Fruit fly (Drosophila melanogaster) whole organism, adult: ENCODE measurements around the gene mRpL32.

ENCODE experiments used
- CG11617 ChIP-seq: fragments of 200-800 bp; sonication (Bioruptor generic); optimal IDR thresholded peaks from 2 replicates; lab custom pipeline; 2017; ENCODE audit warnings: mild to moderate bottlenecking, missing biosample characterization, missing genetic modification reagents, missing genetic modification characterization
- CG12768 ChIP-seq: fragments of 200-800 bp; sonication (Bioruptor generic); optimal IDR thresholded peaks from 2 replicates; lab custom pipeline; 2017; ENCODE audit warnings: missing biosample characterization, missing genetic modification characterization, mild to moderate bottlenecking, moderate library complexity, missing genetic modification reagents
- CG14711 ChIP-seq: fragments of 200-800 bp; sonication (Bioruptor generic); optimal IDR thresholded peaks from 2 replicates; lab custom pipeline; 2018; ENCODE audit warnings: missing biosample characterization, mild to moderate bottlenecking, missing genetic modification characterization, moderate library complexity
- CG1620 ChIP-seq: fragments of 200-800 bp; sonication (Bioruptor generic); optimal IDR thresholded peaks from 2 replicates; lab custom pipeline; 2016; ENCODE audit warnings: missing biosample characterization, missing genetic modification characterization
- CG33017 ChIP-seq: fragments of 200-800 bp; sonication (Bioruptor generic); optimal IDR thresholded peaks from 2 replicates; lab custom pipeline; 2018; ENCODE audit warnings: missing biosample characterization, mild to moderate bottlenecking, missing genetic modification characterization, moderate library complexity
- CG5204 ChIP-seq: fragments of 200-800 bp; sonication (Bioruptor generic); optimal IDR thresholded peaks from 2 replicates; lab custom pipeline; 2016; ENCODE audit warnings: missing biosample characterization, missing genetic modification characterization
- CG7045 ChIP-seq: fragments of 200-800 bp; sonication (Bioruptor generic); optimal IDR thresholded peaks from 2 replicates; lab custom pipeline; 2017; ENCODE audit warnings: missing biosample characterization, mild to moderate bottlenecking, missing genetic modification characterization
- CG7101 ChIP-seq: fragments of 200-800 bp; sonication (Bioruptor generic); optimal IDR thresholded peaks from 2 replicates; lab custom pipeline; 2018; ENCODE audit warnings: missing biosample characterization, mild to moderate bottlenecking, missing genetic modification characterization, moderate library complexity
- Clk ChIP-seq: fragments of 200-800 bp; sonication (Bioruptor generic); optimal IDR thresholded peaks from 2 replicates; lab custom pipeline; 2017; ENCODE audit warnings: missing biosample characterization, missing genetic modification characterization
- Crg-1 ChIP-seq: fragments of 200-800 bp; sonication (Bioruptor generic); optimal IDR thresholded peaks from 2 replicates; lab custom pipeline; 2016; ENCODE audit warnings: missing biosample characterization, missing genetic modification characterization
- Hr96 ChIP-seq: fragments of 200-800 bp; sonication (Bioruptor generic); optimal IDR thresholded peaks from 2 replicates; lab custom pipeline; 2016; ENCODE audit warnings: missing biosample characterization, missing genetic modification characterization
- Mnt ChIP-seq: fragments of 200-800 bp; sonication (Bioruptor generic); optimal IDR thresholded peaks from 2 replicates; lab custom pipeline; 2016; ENCODE audit warnings: missing biosample characterization, mild to moderate bottlenecking, missing genetic modification characterization
- bab1 ChIP-seq: fragments of 200-800 bp; sonication (Bioruptor generic); optimal IDR thresholded peaks from 3 replicates; lab custom pipeline; 2019; ENCODE audit warnings: missing biosample characterization, mild to moderate bottlenecking, missing genetic modification characterization, moderate library complexity
- cic ChIP-seq: fragments of 200-800 bp; sonication (Bioruptor generic); optimal IDR thresholded peaks from 2 replicates; lab custom pipeline; 2017; ENCODE audit warnings: missing biosample characterization, mild to moderate bottlenecking, missing genetic modification characterization, moderate library complexity
- cnc ChIP-seq, 2 experiments: fragments of >200 bp; optimal IDR thresholded peaks; 2 replicates each; lab custom pipeline; 2017
- kay ChIP-seq: fragments of 200-800 bp; sonication (Bioruptor generic); peaks from one replicate; lab custom pipeline; 2016; ENCODE audit warnings: missing biosample characterization, missing genetic modification characterization, borderline replicate concordance
- ovo ChIP-seq: fragments of 200-800 bp; sonication (Bioruptor generic); optimal IDR thresholded peaks from 2 replicates; lab custom pipeline; 2016; ENCODE audit warnings: missing biosample characterization, missing genetic modification characterization
- pad ChIP-seq: fragments of 200-800 bp; sonication (Bioruptor generic); optimal IDR thresholded peaks from 3 replicates; lab custom pipeline; 2017; ENCODE audit warnings: missing biosample characterization, missing genetic modification characterization, mild to moderate bottlenecking, moderate library complexity, missing genetic modification reagents
- tj ChIP-seq: fragments of 200-800 bp; sonication (Bioruptor generic); optimal IDR thresholded peaks from 3 replicates; lab custom pipeline; 2017; ENCODE audit warnings: missing biosample characterization, mild to moderate bottlenecking, missing genetic modification characterization, moderate library complexity
- toe ChIP-seq: fragments of 200-800 bp; sonication (Bioruptor generic); optimal IDR thresholded peaks from 2 replicates; lab custom pipeline; 2016; ENCODE audit warnings: missing biosample characterization, missing genetic modification characterization

Gene mRpL32

DNA sequence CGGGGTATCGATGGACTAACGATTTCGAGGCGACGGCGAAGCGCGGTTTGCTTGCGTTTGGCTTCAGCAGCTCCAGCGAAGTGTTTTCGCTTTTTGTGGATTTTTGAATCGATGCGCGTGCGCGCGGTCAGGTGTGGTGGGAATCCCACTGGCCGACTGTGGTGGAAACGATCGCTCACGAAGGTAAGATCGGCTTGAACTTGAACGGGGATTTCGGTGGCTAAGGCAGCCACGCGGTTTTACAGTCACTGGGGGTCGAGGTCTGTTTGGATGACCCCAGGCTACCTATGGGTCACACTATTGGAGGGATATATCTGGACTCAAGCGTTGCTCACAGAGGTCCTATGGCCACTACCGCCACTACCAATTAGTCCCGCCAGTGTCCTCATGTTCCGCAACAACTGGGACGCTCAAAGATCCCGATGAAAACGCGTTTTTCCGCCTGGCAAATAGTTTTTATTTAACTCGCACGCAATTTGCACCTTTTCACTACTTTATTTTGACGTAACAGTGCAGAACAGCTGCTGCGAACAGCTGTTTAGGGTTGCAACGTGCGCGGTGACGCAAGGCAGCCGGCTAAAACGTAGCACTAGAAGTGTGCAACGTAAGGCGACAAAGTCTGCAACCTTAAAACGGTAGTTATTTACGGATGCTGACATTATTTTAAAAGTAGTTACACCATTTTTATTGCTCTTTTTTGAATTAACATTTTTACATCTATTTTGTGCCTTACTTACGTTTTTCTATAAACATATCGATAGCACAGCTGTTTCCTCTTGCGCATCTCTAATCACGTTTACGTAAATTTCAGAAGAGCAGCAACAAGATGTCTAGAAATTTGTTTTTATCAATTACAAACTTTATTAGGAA lies at the start of gene mRpL32, which contains the start of gene qless:
Gene mRpL32, plus strand, starts transcription at position 780 of the 870 bp plus-strand sequence.
Gene qless, minus strand, starts transcription at position 516 of the 870 bp plus-strand sequence.
- TF ChIP-seq ovo (GFP tag; lab: Kevin White, UChicago) (peak; percentile 14), toe (GFP tag; lab: Kevin White, UChicago) (peak; percentile 68), CG7101 (tag; lab: Kevin White, UChicago) (peak; percentile 57), CG7045 (GFP tag; lab: Kevin White, UChicago) (peak; percentile 64), CG5204 (GFP tag; lab: Kevin White, UChicago) (peak; percentile 47), CG11617 (GFP tag; lab: Kevin White, UChicago) (peak; percentile 37), Mnt (peak; percentile 82), kay (GFP tag; lab: Kevin White, UChicago) (no peak), CG14711 (tag; lab: Kevin White, UChicago) (peak; percentile 97), cic (GFP tag; lab: Kevin White, UChicago) (no peak), bab1 (GFP tag; lab: Kevin White, UChicago) (peak; percentile 74), Crg-1 (peak; percentile 32), Clk (peak; percentile 43), cnc (optimal IDR thresholded peaks at IDR 0.05; lab: Kevin White, UChicago) (no peak), tj (peak; percentile 27), CG12768 (GFP tag; lab: Kevin White, UChicago) (peak; percentile 18), Hr96 (GFP tag; lab: Kevin White, UChicago) (peak; percentile 48), CG33017 (tag; lab: Kevin White, UChicago) (peak; percentile 18), CG1620 (GFP tag; lab: Kevin White, UChicago) (no peak), pad (GFP tag; lab: Kevin White, UChicago) (peak; percentile 10)

DNA sequence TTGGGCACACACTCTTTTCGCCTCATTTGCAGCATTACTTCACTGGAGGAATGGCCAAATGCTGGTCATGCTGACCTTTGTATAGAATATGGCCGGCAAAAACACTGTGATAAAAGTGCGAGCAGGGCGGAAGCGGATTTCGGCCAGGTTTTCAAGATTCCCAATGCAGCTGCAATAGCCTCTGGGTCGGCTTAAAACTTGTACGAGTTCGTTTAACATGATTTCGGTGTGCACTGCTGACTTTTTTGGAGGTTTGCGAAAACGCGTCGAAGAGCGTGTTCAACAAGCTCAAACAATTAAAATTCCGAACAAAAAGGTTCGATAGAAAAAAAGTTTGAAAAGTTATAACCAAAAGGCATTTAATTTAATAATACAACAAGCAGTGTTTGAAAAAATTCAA lies 42.0 kb upstream of the mRpL32 start, which contains the start of gene chp:
Gene chp, minus strand, starts transcription at position 101 of the 400 bp plus-strand sequence.
- no peak for TF ChIP-seq bab1 (GFP tag; lab: Kevin White, UChicago)
- no peak for TF ChIP-seq CG7045 (GFP tag; lab: Kevin White, UChicago)
- no peak for TF ChIP-seq CG12768 (GFP tag; lab: Kevin White, UChicago)
- no peak for TF ChIP-seq Clk
- TF ChIP-seq tj = no peak
- no peak for TF ChIP-seq Hr96 (GFP tag; lab: Kevin White, UChicago)
- no peak for TF ChIP-seq Crg-1
- TF ChIP-seq CG11617 (GFP tag; lab: Kevin White, UChicago) = no peak
- no peak for TF ChIP-seq cic (GFP tag; lab: Kevin White, UChicago)
- TF ChIP-seq toe (GFP tag; lab: Kevin White, UChicago) = no peak
- no peak for TF ChIP-seq CG14711 (tag; lab: Kevin White, UChicago)
- TF ChIP-seq kay (GFP tag; lab: Kevin White, UChicago) = no peak

DNA sequence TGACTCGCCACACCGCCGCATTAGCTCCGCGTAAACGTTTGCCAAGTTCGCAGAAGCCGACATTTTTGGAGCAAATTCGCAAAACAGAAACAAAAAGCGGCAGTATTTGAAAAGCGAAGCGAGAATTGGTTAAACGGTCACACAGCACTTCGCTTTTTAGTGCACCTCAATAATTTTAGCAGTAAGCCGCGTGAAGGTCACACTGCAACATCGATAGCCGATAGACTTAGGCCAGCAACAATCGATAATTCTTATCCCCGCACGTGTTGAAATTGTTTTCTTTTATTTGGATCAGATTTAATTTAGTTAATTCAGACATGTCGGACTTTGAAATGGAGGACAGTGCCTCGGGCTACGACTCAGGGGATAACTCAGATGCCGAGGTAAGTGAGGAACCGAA lies 39.4 kb upstream of the mRpL32 start, which contains the start of the genes Zwilch and CG1542:
Gene Zwilch, minus strand, starts transcription at position 150 of the 400 bp plus-strand sequence.
Gene CG1542, plus strand, starts transcription at position 232 of the 400 bp plus-strand sequence.
- TF ChIP-seq CG14711 (tag; lab: Kevin White, UChicago) (no peak), bab1 (GFP tag; lab: Kevin White, UChicago) (peak; percentile 35), Hr96 (GFP tag; lab: Kevin White, UChicago) (no peak), Mnt (peak; percentile 98)

DNA sequence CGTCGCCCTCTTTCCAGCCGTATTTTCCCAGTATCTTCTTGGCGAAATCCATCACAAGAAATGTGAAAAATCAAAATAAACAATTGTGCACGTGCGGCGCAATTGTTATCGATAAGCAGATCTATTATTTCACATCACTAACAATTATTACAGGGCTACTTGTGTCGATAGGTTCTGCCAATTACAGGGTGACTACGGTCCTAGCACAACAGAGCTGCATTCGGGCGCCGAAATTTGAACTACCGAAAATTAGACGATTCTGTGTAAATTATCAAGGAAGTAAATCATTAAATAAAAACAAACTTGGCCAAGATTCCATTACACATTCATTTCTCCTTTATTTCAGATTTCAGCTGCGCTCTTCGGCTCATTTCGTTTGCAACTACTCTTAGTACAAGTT lies 36.8 kb upstream of the mRpL32 start, which contains the start of gene CG15561:
Gene CG15561, minus strand, starts transcription at position 113 of the 400 bp plus-strand sequence.
- TF ChIP-seq Crg-1 = peak; percentile 60
- no peak for TF ChIP-seq CG33017 (tag; lab: Kevin White, UChicago)
- TF ChIP-seq Hr96 (GFP tag; lab: Kevin White, UChicago) = no peak
- TF ChIP-seq cic (GFP tag; lab: Kevin White, UChicago) = peak; percentile 28
- TF ChIP-seq Mnt = peak; percentile 100
- peak; percentile 86 for TF ChIP-seq bab1 (GFP tag; lab: Kevin White, UChicago)
- TF ChIP-seq Clk = no peak
- TF ChIP-seq kay (GFP tag; lab: Kevin White, UChicago) = no peak
- TF ChIP-seq CG14711 (tag; lab: Kevin White, UChicago) = peak; percentile 34
- no peak for TF ChIP-seq cnc (optimal IDR thresholded peaks at IDR 0.05; lab: Kevin White, UChicago)
- TF ChIP-seq CG1620 (GFP tag; lab: Kevin White, UChicago) = peak; percentile 23
- peak; percentile 21 for TF ChIP-seq tj
- no peak for TF ChIP-seq ovo (GFP tag; lab: Kevin White, UChicago)
- peak; percentile 39 for TF ChIP-seq pad (GFP tag; lab: Kevin White, UChicago)
- TF ChIP-seq CG5204 (GFP tag; lab: Kevin White, UChicago) = no peak
- TF ChIP-seq CG11617 (GFP tag; lab: Kevin White, UChicago) = no peak
- TF ChIP-seq toe (GFP tag; lab: Kevin White, UChicago) = no peak
- TF ChIP-seq CG7045 (GFP tag; lab: Kevin White, UChicago) = no peak
- TF ChIP-seq CG7101 (tag; lab: Kevin White, UChicago) = peak; percentile 46

DNA sequence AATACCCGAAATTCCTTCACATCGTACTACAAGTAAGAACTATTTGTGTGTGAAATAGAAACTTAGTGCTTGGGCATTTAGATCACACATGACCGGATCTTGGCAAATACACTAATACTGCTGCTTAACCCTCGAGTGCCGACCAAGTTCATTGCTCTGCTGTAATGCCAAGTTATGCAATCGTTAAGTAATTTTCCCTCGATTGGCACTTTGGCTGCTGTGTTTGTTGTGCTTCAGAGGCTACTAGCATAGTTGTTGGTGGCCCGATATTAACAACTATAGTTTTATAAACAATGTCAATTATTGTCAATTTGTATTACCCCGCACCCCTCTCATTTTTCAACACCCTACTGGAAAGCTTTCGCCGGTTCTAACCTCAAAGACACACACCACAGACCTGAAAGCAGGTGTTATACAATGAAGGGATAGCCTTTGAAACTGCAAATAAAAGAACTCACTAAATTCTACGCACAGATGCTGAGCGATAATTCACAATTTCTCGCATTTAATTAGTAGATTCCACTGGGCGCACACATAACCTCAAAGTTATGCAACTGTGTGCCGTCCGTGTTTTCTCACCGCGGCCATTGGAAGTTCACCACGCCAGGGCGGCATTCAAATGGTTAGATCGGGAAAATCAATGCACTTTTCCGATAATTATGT lies 34.3 kb upstream of the mRpL32 start:
- peak; percentile 37 for TF ChIP-seq cic (GFP tag; lab: Kevin White, UChicago)
- peak; percentile 7 for TF ChIP-seq CG1620 (GFP tag; lab: Kevin White, UChicago)
- peak; percentile 35 for TF ChIP-seq tj
- peak; percentile 64 for TF ChIP-seq CG11617 (GFP tag; lab: Kevin White, UChicago)
- TF ChIP-seq pad (GFP tag; lab: Kevin White, UChicago) = peak; percentile 34
- TF ChIP-seq CG14711 (tag; lab: Kevin White, UChicago) = no peak
- peak; percentile 0 for TF ChIP-seq CG7101 (tag; lab: Kevin White, UChicago)
- TF ChIP-seq cnc (optimal IDR thresholded peaks at IDR 0.05; lab: Kevin White, UChicago) = no peak
- TF ChIP-seq Mnt = peak; percentile 71
- no peak for TF ChIP-seq kay (GFP tag; lab: Kevin White, UChicago)
- peak; percentile 56 for TF ChIP-seq CG12768 (GFP tag; lab: Kevin White, UChicago)
- peak; percentile 15 for TF ChIP-seq Clk
- TF ChIP-seq Crg-1 = peak; percentile 21
- no peak for TF ChIP-seq toe (GFP tag; lab: Kevin White, UChicago)
- TF ChIP-seq bab1 (GFP tag; lab: Kevin White, UChicago) = peak; percentile 42
- peak; percentile 37 for TF ChIP-seq CG33017 (tag; lab: Kevin White, UChicago)
- TF ChIP-seq CG5204 (GFP tag; lab: Kevin White, UChicago) = no peak
- TF ChIP-seq Hr96 (GFP tag; lab: Kevin White, UChicago) = no peak
- TF ChIP-seq ovo (GFP tag; lab: Kevin White, UChicago) = peak; percentile 49
- TF ChIP-seq CG7045 (GFP tag; lab: Kevin White, UChicago) = no peak
